Worm (Caenorhabditis elegans) whole organism, L4 larva: ENCODE data around the gene rmif-2.
A peak's percentile ranks its signal among the peaks of the same experiment; 100 is the strongest.

Source experiments
- D1046.2 ChIP-seq: fragments of 200-800 bp; sonication (Bioruptor generic); IDR thresholded peaks from 2 replicates; pipeline ENCODE4 v1.3.6; 2022; ENCODE audit warnings: missing genetic modification characterization, missing compliant biosample characterization
- F26F4.8 ChIP-seq: fragments of 200-800 bp; sonication (Bioruptor generic); conservative IDR thresholded peaks from 2 replicates; pipeline ENCODE4 v1.3.6; 2022; ENCODE audit warnings: missing genetic modification characterization, missing compliant biosample characterization
- F49E8.2 ChIP-seq: sonication (generic microtip); optimal IDR thresholded peaks from 2 replicates; lab custom pipeline; 2016; ENCODE audit warnings: missing compliant biosample characterization, mild to moderate bottlenecking, missing genetic modification characterization, borderline replicate concordance
- T20F7.1 ChIP-seq: fragments of 200-800 bp; sonication (Bioruptor generic); optimal IDR thresholded peaks from 2 replicates; lab custom pipeline; 2018; ENCODE audit warnings: mild to moderate bottlenecking, missing genetic modification characterization, missing compliant biosample characterization
- Y48G9A.11 ChIP-seq: fragments of 200-800 bp; sonication (Bioruptor generic); IDR thresholded peaks from 2 replicates; pipeline ENCODE4 v1.3.6; 2022; ENCODE audit warnings: missing genetic modification reagents, missing genetic modification characterization, missing compliant biosample characterization
- Y5F2A.4 ChIP-seq: fragments of 200-800 bp; sonication (Bioruptor generic); optimal IDR thresholded peaks from 2 replicates; lab custom pipeline; 2018; ENCODE audit warnings: mild to moderate bottlenecking, missing genetic modification characterization, missing compliant biosample characterization
- ZK337.2 ChIP-seq: fragments of 200-800 bp; sonication (Bioruptor generic); IDR thresholded peaks from 2 replicates; pipeline ENCODE4 v1.3.6; 2022; ENCODE audit warnings: missing genetic modification reagents, missing genetic modification characterization, missing compliant biosample characterization
- aly-2 ChIP-seq: sonication (generic microtip); optimal IDR thresholded peaks from 2 replicates; lab custom pipeline; 2018; ENCODE audit warnings: missing biosample characterization, missing genetic modification characterization
- arid-1 ChIP-seq: fragments of 200-800 bp; sonication (Bioruptor generic); conservative IDR thresholded peaks from 2 replicates; pipeline ENCODE4 v1.3.6; 2022; ENCODE audit warnings: missing genetic modification reagents, missing genetic modification characterization, missing compliant biosample characterization
- ceh-20 ChIP-seq: fragments of 200-800 bp; sonication (Bioruptor generic); IDR thresholded peaks from 2 replicates; pipeline ENCODE4 v1.3.6; 2022; ENCODE audit warnings: missing genetic modification reagents, missing genetic modification characterization, missing compliant biosample characterization
- ceh-28 ChIP-seq: fragments of 150-350 bp; optimal IDR thresholded peaks from 2 replicates; lab custom pipeline; 2014; ENCODE audit warnings: missing biosample characterization, missing genetic modification reagents, missing genetic modification characterization
- ceh-32 ChIP-seq: sonication (generic microtip); optimal IDR thresholded peaks from 2 replicates; lab custom pipeline; 2016; ENCODE audit warnings: mild to moderate bottlenecking, missing genetic modification characterization, missing compliant biosample characterization; ENCODE audit not compliant: poor library complexity
- ceh-44 ChIP-seq: fragments of 200-800 bp; sonication (Bioruptor generic); IDR thresholded peaks from 2 replicates; pipeline ENCODE4 v1.3.6; 2022; ENCODE audit warnings: missing genetic modification reagents, missing genetic modification characterization, missing compliant biosample characterization
- ceh-82 ChIP-seq: sonication (generic microtip); optimal IDR thresholded peaks from 2 replicates; lab custom pipeline; 2017; ENCODE audit warnings: missing biosample characterization, missing genetic modification characterization
- ces-1 ChIP-seq: fragments of 150-350 bp; sonication (generic microtip); optimal IDR thresholded peaks from 4 replicates; lab custom pipeline; 2014; ENCODE audit warnings: missing biosample characterization, missing genetic modification reagents, missing genetic modification characterization
- daf-12 ChIP-seq: fragments of 150-350 bp; optimal IDR thresholded peaks from 2 replicates; lab custom pipeline; 2014; ENCODE audit warnings: missing biosample characterization, missing genetic modification reagents, missing genetic modification characterization
- daf-16 ChIP-seq, 3 experiments: sonication (generic microtip); optimal IDR thresholded peaks; 2 replicates each; lab custom pipeline; 2016 to 2017; ENCODE audit warnings: missing genetic modification characterization in 3 of 3, missing genetic modification reagents in 3 of 3, mild to moderate bottlenecking in 2 of 3, missing compliant biosample characterization in 2 of 3, missing biosample characterization in 1 of 3, moderate library complexity in 1 of 3
- dmd-9 ChIP-seq: fragments of 200-800 bp; sonication (Bioruptor generic); IDR thresholded peaks from 2 replicates; pipeline ENCODE4 v1.3.6; 2022; ENCODE audit warnings: missing genetic modification reagents, missing genetic modification characterization, missing compliant biosample characterization
- dpl-1 ChIP-seq: fragments of 150-350 bp; optimal IDR thresholded peaks from 2 replicates; lab custom pipeline; 2014; ENCODE audit warnings: missing biosample characterization, missing genetic modification reagents, missing genetic modification characterization
- dve-1 ChIP-seq: sonication (generic microtip); optimal IDR thresholded peaks from 2 replicates; lab custom pipeline; 2017; ENCODE audit warnings: antibody characterized with exemption, mild to moderate bottlenecking, missing genetic modification characterization, missing compliant biosample characterization; ENCODE audit not compliant: insufficient read depth
- hlh-30 ChIP-seq: sonication (generic microtip); optimal IDR thresholded peaks from 2 replicates; lab custom pipeline; 2017; ENCODE audit warnings: antibody characterized with exemption, mild to moderate bottlenecking, missing genetic modification characterization, missing compliant biosample characterization; ENCODE audit not compliant: insufficient read depth
- hmg-1.1 ChIP-seq: fragments of 200-800 bp; sonication (Bioruptor generic); IDR thresholded peaks from 2 replicates; pipeline ENCODE4 v1.3.6; 2022; ENCODE audit warnings: missing genetic modification reagents, missing genetic modification characterization, missing compliant biosample characterization
- jun-1 ChIP-seq: fragments of 150-350 bp; optimal IDR thresholded peaks from 2 replicates; lab custom pipeline; 2014; ENCODE audit warnings: missing biosample characterization, missing genetic modification reagents, missing genetic modification characterization
- lin-13 ChIP-seq: fragments of 150-350 bp; optimal IDR thresholded peaks from 2 replicates; lab custom pipeline; 2014; ENCODE audit warnings: missing biosample characterization, missing genetic modification reagents, missing genetic modification characterization
- lin-38 ChIP-seq: fragments of 200-800 bp; sonication (Bioruptor generic); IDR thresholded peaks from 2 replicates; pipeline ENCODE4 v1.3.6; 2022; ENCODE audit warnings: missing genetic modification reagents, missing genetic modification characterization, missing compliant biosample characterization
- lsy-2 ChIP-seq, 2 experiments: fragments of 150-350 bp in 1 of 2; sonication (generic microtip) in 1 of 2; optimal IDR thresholded peaks; 2 replicates each; lab custom pipeline; 2014 to 2017; ENCODE audit warnings: missing biosample characterization in 2 of 2, missing genetic modification characterization in 2 of 2
- mdt-29 ChIP-seq: fragments of 200-800 bp; sonication (Bioruptor generic); IDR thresholded peaks from 2 replicates; pipeline ENCODE4 v1.3.6; 2022; ENCODE audit warnings: missing genetic modification reagents, missing genetic modification characterization, missing compliant biosample characterization
- mes-2 ChIP-seq: sonication (generic microtip); optimal IDR thresholded peaks from 2 replicates; lab custom pipeline; 2016; ENCODE audit warnings: missing genotype, mild to moderate bottlenecking, missing genetic modification characterization, missing compliant biosample characterization; ENCODE audit not compliant: poor library complexity, severe bottlenecking
- mxl-2 ChIP-seq: fragments of 200-800 bp; sonication (Bioruptor generic); conservative IDR thresholded peaks from 2 replicates; pipeline ENCODE4 v1.3.6; 2022; ENCODE audit warnings: missing genetic modification reagents, missing genetic modification characterization, missing compliant biosample characterization
- nhr-102 ChIP-seq: sonication (generic microtip); optimal IDR thresholded peaks from 2 replicates; lab custom pipeline; 2016; ENCODE audit warnings: mild to moderate bottlenecking, missing genetic modification characterization, moderate library complexity, missing compliant biosample characterization
- nhr-237 ChIP-seq: sonication (generic microtip); optimal IDR thresholded peaks from 2 replicates; lab custom pipeline; 2017; ENCODE audit warnings: missing biosample characterization, missing genetic modification characterization
- nhr-25 ChIP-seq: sonication (generic microtip); optimal IDR thresholded peaks from 2 replicates; lab custom pipeline; 2017; ENCODE audit warnings: missing genetic modification characterization, mild to moderate bottlenecking, missing compliant biosample characterization, antibody characterized with exemption, moderate library complexity, borderline replicate concordance; ENCODE audit not compliant: insufficient read depth
- nhr-41 ChIP-seq: fragments of 200-800 bp; sonication (Bioruptor generic); IDR thresholded peaks from 2 replicates; pipeline ENCODE4 v1.3.6; 2022; ENCODE audit warnings: missing genetic modification reagents, missing genetic modification characterization, missing compliant biosample characterization
- nhr-42 ChIP-seq: fragments of 200-800 bp; sonication (Bioruptor generic); IDR thresholded peaks from 2 replicates; pipeline ENCODE4 v1.3.6; 2022; ENCODE audit warnings: missing genetic modification characterization, missing compliant biosample characterization
- nhr-76 ChIP-seq: fragments of 150-350 bp; optimal IDR thresholded peaks from 2 replicates; lab custom pipeline; 2014; ENCODE audit warnings: missing biosample characterization, missing genetic modification characterization
- pqm-1 ChIP-seq: sonication (generic microtip); optimal IDR thresholded peaks from 2 replicates; lab custom pipeline; 2017; ENCODE audit warnings: missing biosample characterization, missing genetic modification characterization
- rbr-2 ChIP-seq: sonication (generic microtip); optimal IDR thresholded peaks from 2 replicates; lab custom pipeline; 2016; ENCODE audit warnings: missing genotype, missing genetic modification characterization, missing compliant biosample characterization
- set-16 ChIP-seq: fragments of 200-800 bp; sonication (Bioruptor generic); IDR thresholded peaks from 2 replicates; pipeline ENCODE4 v1.3.6; 2022; ENCODE audit warnings: missing genetic modification reagents, missing genetic modification characterization, missing compliant biosample characterization
- spr-1 ChIP-seq: sonication (generic microtip); optimal IDR thresholded peaks from 2 replicates; lab custom pipeline; 2016; ENCODE audit warnings: mild to moderate bottlenecking, missing genetic modification characterization, missing compliant biosample characterization
- tag-97 ChIP-seq: fragments of 200-800 bp; sonication (Bioruptor generic); IDR thresholded peaks from 2 replicates; pipeline ENCODE4 v1.3.6; 2022; ENCODE audit warnings: missing genetic modification characterization, missing compliant biosample characterization
- vab-7 ChIP-seq: fragments of 200-800 bp; sonication (Bioruptor generic); IDR thresholded peaks from 2 replicates; pipeline ENCODE4 v1.3.6; 2022; ENCODE audit warnings: missing genetic modification reagents, missing genetic modification characterization, missing compliant biosample characterization
- zip-11 ChIP-seq: fragments of 200-800 bp; sonication (Bioruptor generic); IDR thresholded peaks from 2 replicates; pipeline ENCODE4 v1.3.6; 2022; ENCODE audit warnings: missing genetic modification characterization, missing compliant biosample characterization
- ztf-7 ChIP-seq: fragments of 150-350 bp; optimal IDR thresholded peaks from 2 replicates; lab custom pipeline; 2014; ENCODE audit warnings: missing biosample characterization, missing genetic modification characterization

Gene rmif-2

ce11 chrIV:1170408-1170807 is 12.0 kb upstream of the rmif-2 start, which contains the start of gene cec-2:
cec-2 (plus strand) TSS chrIV:1170708.
- no peak for TF ChIP-seq nhr-25 (tag; lab: Kevin White, UChicago)

ce11 chrIV:1174411-1174810 is 8.0 kb upstream of the rmif-2 start:
- peak; percentile 60 for TF ChIP-seq ceh-28
- TF ChIP-seq dve-1 (tag; lab: Kevin White, UChicago): no peak
- TF ChIP-seq nhr-237: no peak
- no peak for TF ChIP-seq D1046.2 (GFP tag; lab: Robert Waterston, UW)
- no peak for TF ChIP-seq F26F4.8 (GFP tag; lab: Robert Waterston, UW)
- TF ChIP-seq aly-2 (tag; lab: Kevin White, UChicago): no peak
- TF ChIP-seq nhr-76 (tag; lab: Kevin White, UChicago): no peak
- TF ChIP-seq dmd-9 (GFP tag; lab: Robert Waterston, UW): no peak
- TF ChIP-seq spr-1: no peak

ce11 chrIV:1176613-1177012 is 5.8 kb upstream of the rmif-2 start:
- no peak for TF ChIP-seq aly-2 (tag; lab: Kevin White, UChicago)
- peak; percentile 60 for TF ChIP-seq ceh-28

- TF ChIP-seq tag-97 (GFP tag; lab: Robert Waterston, UW): no peak
- TF ChIP-seq nhr-102: no peak
- TF ChIP-seq daf-16 (GFP tag; optimal IDR thresholded peaks at IDR 0.05; lab: Kevin White, UChicago): no peak
- TF ChIP-seq daf-16 (tag; optimal IDR thresholded peaks at IDR 0.05; lab: Kevin White, UChicago): peak; percentile 41
- TF ChIP-seq set-16 (GFP tag; lab: Robert Waterston, UW): no peak
- no peak for TF ChIP-seq zip-11 (GFP tag; lab: Robert Waterston, UW)
- TF ChIP-seq dve-1 (tag; lab: Kevin White, UChicago): no peak
- no peak for TF ChIP-seq arid-1 (GFP tag; lab: Robert Waterston, UW)
- no peak for TF ChIP-seq nhr-41 (GFP tag; lab: Robert Waterston, UW)
- TF ChIP-seq lin-13 (GFP tag; lab: Kevin White, UChicago): no peak
- TF ChIP-seq ceh-28: no peak
- no peak for TF ChIP-seq ceh-32 (tag; lab: Kevin White, UChicago)
- no peak for TF ChIP-seq ZK337.2
- TF ChIP-seq nhr-76 (tag; lab: Kevin White, UChicago): no peak
- no peak for TF ChIP-seq lin-38 (GFP tag; lab: Robert Waterston, UW)
- TF ChIP-seq lsy-2 (tag; optimal IDR thresholded peaks at IDR 0.05; lab: Kevin White, UChicago): peak in 1 of 2 experiments; percentile 49
- no peak for TF ChIP-seq rbr-2 (tag; lab: Kevin White, UChicago)
- no peak for TF ChIP-seq pqm-1
- no peak for TF ChIP-seq vab-7 (GFP tag; lab: Robert Waterston, UW)
- TF ChIP-seq F49E8.2 (tag; lab: Kevin White, UChicago): no peak
- TF ChIP-seq D1046.2 (GFP tag; lab: Robert Waterston, UW): no peak
- no peak for TF ChIP-seq ztf-7 (tag; lab: Kevin White, UChicago)
- TF ChIP-seq ceh-20: no peak
- TF ChIP-seq Y5F2A.4 (GFP tag; lab: Kevin White, UChicago): no peak
- no peak for TF ChIP-seq daf-12 (tag; lab: Kevin White, UChicago)
- peak; percentile 96 for TF ChIP-seq Y48G9A.11 (GFP tag; lab: Robert Waterston, UW)
- TF ChIP-seq ces-1 (GFP tag; lab: Kevin White, UChicago): no peak
- TF ChIP-seq nhr-42 (GFP tag; lab: Robert Waterston, UW): no peak
- no peak for TF ChIP-seq ceh-44 (GFP tag; lab: Robert Waterston, UW)
- TF ChIP-seq dpl-1 (GFP tag; lab: Kevin White, UChicago): peak; percentile 90
- no peak for TF ChIP-seq jun-1 (tag; lab: Kevin White, UChicago)
- TF ChIP-seq dmd-9 (GFP tag; lab: Robert Waterston, UW): no peak
- TF ChIP-seq T20F7.1 (GFP tag; lab: Kevin White, UChicago): peak; percentile 97
- TF ChIP-seq hmg-1.1 (GFP tag; lab: Robert Waterston, UW): no peak
- TF ChIP-seq mxl-2: no peak
- no peak for TF ChIP-seq mes-2 (tag; lab: Kevin White, UChicago)
- TF ChIP-seq ceh-82 (tag; lab: Kevin White, UChicago): no peak
- TF ChIP-seq aly-2 (tag; lab: Kevin White, UChicago): no peak
- no peak for TF ChIP-seq mdt-29 (GFP tag; lab: Robert Waterston, UW)
- no peak for TF ChIP-seq F26F4.8 (GFP tag; lab: Robert Waterston, UW)
- TF ChIP-seq hlh-30 (tag; lab: Kevin White, UChicago): peak; percentile 15
These were observed 4.7 kb upstream of the rmif-2 start, which contains the start of gene Y104H12D.2 for ce11 chrIV:1177683-1178082. Y104H12D.2 (plus strand) TSS chrIV:1178022.
